Worm (Caenorhabditis elegans) whole organism, L4 larva: ENCODE data around the gene C52E2.5.
"Not testable (repeated sequence)": the region's sequence is repeated elsewhere in the genome, so short reads cannot be mapped to it uniquely, and the experiment has no call there.

Experiments
- F44E2.7 ChIP-seq: fragments of 200-800 bp; sonication (Bioruptor generic); IDR thresholded peaks from 2 replicates; pipeline ENCODE4 v2.1.2; 2022; ENCODE audit warnings: missing genetic modification characterization, missing compliant biosample characterization
- F49E8.2 ChIP-seq: sonication (generic microtip); optimal IDR thresholded peaks from 2 replicates; lab custom pipeline; 2016; ENCODE audit warnings: missing compliant biosample characterization, mild to moderate bottlenecking, missing genetic modification characterization, borderline replicate concordance
- T26A8.4 ChIP-seq: fragments of 200-800 bp; sonication (Bioruptor generic); IDR thresholded peaks from 2 replicates; pipeline ENCODE4 v1.3.6; 2022; ENCODE audit warnings: missing genetic modification characterization, missing compliant biosample characterization
- Y48G9A.11 ChIP-seq: fragments of 200-800 bp; sonication (Bioruptor generic); IDR thresholded peaks from 2 replicates; pipeline ENCODE4 v1.3.6; 2022; ENCODE audit warnings: missing genetic modification reagents, missing genetic modification characterization, missing compliant biosample characterization
- aly-2 ChIP-seq: sonication (generic microtip); optimal IDR thresholded peaks from 2 replicates; lab custom pipeline; 2018; ENCODE audit warnings: missing biosample characterization, missing genetic modification characterization
- ama-1 ChIP-seq: fragments of 150-350 bp; optimal IDR thresholded peaks from 2 replicates; lab custom pipeline; 2014; ENCODE audit warnings: inconsistent platforms, mixed read lengths
- arid-1 ChIP-seq: fragments of 200-800 bp; sonication (Bioruptor generic); conservative IDR thresholded peaks from 2 replicates; pipeline ENCODE4 v1.3.6; 2022; ENCODE audit warnings: missing genetic modification reagents, missing genetic modification characterization, missing compliant biosample characterization
- ceh-28 ChIP-seq: fragments of 150-350 bp; optimal IDR thresholded peaks from 2 replicates; lab custom pipeline; 2014; ENCODE audit warnings: missing biosample characterization, missing genetic modification reagents, missing genetic modification characterization
- ceh-32 ChIP-seq: sonication (generic microtip); optimal IDR thresholded peaks from 2 replicates; lab custom pipeline; 2016; ENCODE audit warnings: mild to moderate bottlenecking, missing genetic modification characterization, missing compliant biosample characterization; ENCODE audit not compliant: poor library complexity
- ceh-44 ChIP-seq: fragments of 200-800 bp; sonication (Bioruptor generic); IDR thresholded peaks from 2 replicates; pipeline ENCODE4 v1.3.6; 2022; ENCODE audit warnings: missing genetic modification reagents, missing genetic modification characterization, missing compliant biosample characterization
- daf-12 ChIP-seq: fragments of 150-350 bp; optimal IDR thresholded peaks from 2 replicates; lab custom pipeline; 2014; ENCODE audit warnings: missing biosample characterization, missing genetic modification reagents, missing genetic modification characterization
- dmd-9 ChIP-seq: fragments of 200-800 bp; sonication (Bioruptor generic); IDR thresholded peaks from 2 replicates; pipeline ENCODE4 v1.3.6; 2022; ENCODE audit warnings: missing genetic modification reagents, missing genetic modification characterization, missing compliant biosample characterization
- dpl-1 ChIP-seq: fragments of 150-350 bp; optimal IDR thresholded peaks from 2 replicates; lab custom pipeline; 2014; ENCODE audit warnings: missing biosample characterization, missing genetic modification reagents, missing genetic modification characterization
- duxl-1 ChIP-seq: sonication (generic microtip); optimal IDR thresholded peaks from 2 replicates; lab custom pipeline; 2016; ENCODE audit warnings: mild to moderate bottlenecking, missing genetic modification characterization, moderate library complexity, missing compliant biosample characterization; ENCODE audit not compliant: poor library complexity
- fkh-10 ChIP-seq: fragments of 150-350 bp; optimal IDR thresholded peaks from 2 replicates; lab custom pipeline; 2014; ENCODE audit warnings: missing biosample characterization, missing genetic modification reagents, missing genetic modification characterization
- hif-1 ChIP-seq, 2 experiments: sonication (generic microtip); optimal IDR thresholded peaks; 2 replicates each; lab custom pipeline; 2016 to 2017; ENCODE audit warnings: missing compliant biosample characterization in 2 of 2, missing genetic modification characterization in 2 of 2, missing genetic modification reagents in 2 of 2, missing genotype in 2 of 2, mild to moderate bottlenecking in 1 of 2
- hlh-11 ChIP-seq: fragments of 200-800 bp; sonication (Bioruptor generic); optimal IDR thresholded peaks from 2 replicates; lab custom pipeline; 2018; ENCODE audit warnings: mild to moderate bottlenecking, missing genetic modification characterization, missing compliant biosample characterization
- hlh-30 ChIP-seq: sonication (generic microtip); optimal IDR thresholded peaks from 2 replicates; lab custom pipeline; 2017; ENCODE audit warnings: antibody characterized with exemption, mild to moderate bottlenecking, missing genetic modification characterization, missing compliant biosample characterization; ENCODE audit not compliant: insufficient read depth
- lin-13 ChIP-seq: fragments of 150-350 bp; optimal IDR thresholded peaks from 2 replicates; lab custom pipeline; 2014; ENCODE audit warnings: missing biosample characterization, missing genetic modification reagents, missing genetic modification characterization
- lin-38 ChIP-seq: fragments of 200-800 bp; sonication (Bioruptor generic); IDR thresholded peaks from 2 replicates; pipeline ENCODE4 v1.3.6; 2022; ENCODE audit warnings: missing genetic modification reagents, missing genetic modification characterization, missing compliant biosample characterization
- lin-39 ChIP-seq: fragments of 150-350 bp; optimal IDR thresholded peaks from 2 replicates; lab custom pipeline; 2014; ENCODE audit warnings: missing biosample characterization, missing genetic modification reagents, missing genetic modification characterization
- lsy-2 ChIP-seq, 2 experiments: fragments of 150-350 bp in 1 of 2; sonication (generic microtip) in 1 of 2; optimal IDR thresholded peaks; 2 replicates each; lab custom pipeline; 2014 to 2017; ENCODE audit warnings: missing biosample characterization in 2 of 2, missing genetic modification characterization in 2 of 2
- madf-5 ChIP-seq, 2 experiments: fragments of 200-800 bp; sonication (Bioruptor generic); IDR thresholded peaks; 2 replicates each; pipeline ENCODE4 v1.3.6; 2022; ENCODE audit warnings: missing compliant biosample characterization in 2 of 2, missing genetic modification characterization in 2 of 2
- madf-9 ChIP-seq: fragments of 200-800 bp; sonication (Bioruptor generic); conservative IDR thresholded peaks from 2 replicates; pipeline ENCODE4 v1.3.6; 2022; ENCODE audit warnings: missing genetic modification reagents, missing genetic modification characterization, missing compliant biosample characterization
- mep-1 ChIP-seq: fragments of 150-350 bp; sonication (generic microtip); optimal IDR thresholded peaks from 3 replicates; lab custom pipeline; 2014; ENCODE audit warnings: missing biosample characterization, missing genetic modification characterization
- mxl-3 ChIP-seq: fragments of 200-800 bp; sonication (Bioruptor generic); optimal IDR thresholded peaks from 2 replicates; lab custom pipeline; 2018; ENCODE audit warnings: mild to moderate bottlenecking, missing genetic modification characterization, missing compliant biosample characterization
- nhr-111 ChIP-seq: fragments of 200-800 bp; sonication (Bioruptor generic); optimal IDR thresholded peaks from 2 replicates; lab custom pipeline; 2018; ENCODE audit warnings: mild to moderate bottlenecking, missing genetic modification characterization, missing compliant biosample characterization
- nhr-42 ChIP-seq: fragments of 200-800 bp; sonication (Bioruptor generic); IDR thresholded peaks from 2 replicates; pipeline ENCODE4 v1.3.6; 2022; ENCODE audit warnings: missing genetic modification characterization, missing compliant biosample characterization
- pha-4 ChIP-seq, 2 experiments: fragments of 150-350 bp in 1 of 2; fragments of 200-800 bp in 1 of 2; sonication (Bioruptor generic) in 1 of 2; IDR thresholded peaks in 1 of 2; optimal IDR thresholded peaks in 1 of 2; 2 replicates each; pipeline versions ENCODE4 v1.3.6 to Lab custom; 2014 to 2022; ENCODE audit warnings: missing genetic modification characterization in 2 of 2, missing genetic modification reagents in 2 of 2, missing biosample characterization in 1 of 2, missing compliant biosample characterization in 1 of 2
- pqm-1 ChIP-seq: sonication (generic microtip); optimal IDR thresholded peaks from 2 replicates; lab custom pipeline; 2017; ENCODE audit warnings: missing biosample characterization, missing genetic modification characterization
- saeg-2 ChIP-seq: fragments of 200-800 bp; sonication (Bioruptor generic); IDR thresholded peaks from 2 replicates; pipeline ENCODE4 v1.3.6; 2022; ENCODE audit warnings: missing genetic modification reagents, missing genetic modification characterization, missing compliant biosample characterization
- set-16 ChIP-seq: fragments of 200-800 bp; sonication (Bioruptor generic); IDR thresholded peaks from 2 replicates; pipeline ENCODE4 v1.3.6; 2022; ENCODE audit warnings: missing genetic modification reagents, missing genetic modification characterization, missing compliant biosample characterization
- snpc-1.2 ChIP-seq: fragments of 200-800 bp; sonication (Bioruptor generic); IDR thresholded peaks from 2 replicates; pipeline ENCODE4 v1.3.6; 2022; ENCODE audit warnings: missing genetic modification reagents, missing genetic modification characterization, missing compliant biosample characterization
- tag-97 ChIP-seq: fragments of 200-800 bp; sonication (Bioruptor generic); IDR thresholded peaks from 2 replicates; pipeline ENCODE4 v1.3.6; 2022; ENCODE audit warnings: missing genetic modification characterization, missing compliant biosample characterization
- tra-1 ChIP-seq: fragments of 200-800 bp; sonication (Bioruptor generic); IDR thresholded peaks from 2 replicates; pipeline ENCODE4 v1.3.6; 2022; ENCODE audit warnings: missing genetic modification reagents, missing genetic modification characterization, missing compliant biosample characterization
- unc-130 ChIP-seq: sonication (generic microtip); optimal IDR thresholded peaks from 2 replicates; lab custom pipeline; 2016; ENCODE audit warnings: missing genetic modification reagents, missing genetic modification characterization, missing compliant biosample characterization
- unc-62 ChIP-seq, 3 experiments: fragments of 150-350 bp in 1 of 3; sonication (generic microtip); optimal IDR thresholded peaks in 2 of 3; peaks in 1 of 3; 1 replicate in 1 of 3; 2 replicates in 2 of 3; lab custom pipeline; 2014 to 2017; ENCODE audit warnings: missing biosample characterization in 3 of 3, missing genetic modification characterization in 3 of 3, missing genetic modification reagents in 3 of 3, missing genotype in 1 of 3
- zag-1 ChIP-seq: fragments of 150-350 bp; optimal IDR thresholded peaks from 2 replicates; lab custom pipeline; 2014; ENCODE audit warnings: missing biosample characterization, missing genetic modification characterization
- zfp-2 ChIP-seq: sonication (generic microtip); optimal IDR thresholded peaks from 2 replicates; lab custom pipeline; 2016; ENCODE audit warnings: mild to moderate bottlenecking, missing genetic modification characterization, missing compliant biosample characterization
- ztf-7 ChIP-seq: fragments of 150-350 bp; optimal IDR thresholded peaks from 2 replicates; lab custom pipeline; 2014; ENCODE audit warnings: missing biosample characterization, missing genetic modification characterization

C52E2.5 gene

DNA sequence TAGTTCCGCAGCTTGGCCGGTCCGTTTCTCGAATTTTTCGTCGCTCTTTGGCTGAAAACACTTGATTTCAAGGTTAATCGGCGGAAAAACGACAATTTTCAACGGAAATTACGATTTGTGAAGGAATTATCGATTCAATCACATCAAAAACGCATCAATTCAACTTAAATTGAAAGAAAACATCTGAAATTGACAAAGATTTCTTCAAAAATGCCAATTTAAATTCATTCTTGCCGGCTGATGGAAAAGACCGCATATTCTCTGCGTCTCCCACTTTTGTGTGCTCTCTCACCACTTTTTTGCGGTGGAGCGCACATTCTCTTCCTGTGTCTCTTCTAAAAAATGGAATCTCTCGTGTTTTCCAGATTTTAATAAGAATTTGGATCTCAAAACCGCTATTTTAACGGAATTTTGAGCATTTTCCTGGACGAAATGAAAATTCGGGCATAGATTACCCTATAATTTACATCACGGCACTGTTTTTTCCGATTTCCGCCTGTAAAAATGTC lies 18.6 kb upstream of the C52E2.5 start, which contains the start of gene C16C4.18:
Gene C16C4.18, minus strand, starts transcription at position 51 of the 509 bp plus-strand sequence.
- TF ChIP-seq dmd-9 (GFP tag; lab: Robert Waterston, UW); tag-97 (GFP tag; lab: Robert Waterston, UW); daf-12 (tag; lab: Kevin White, UChicago): not testable (repeated sequence)

DNA sequence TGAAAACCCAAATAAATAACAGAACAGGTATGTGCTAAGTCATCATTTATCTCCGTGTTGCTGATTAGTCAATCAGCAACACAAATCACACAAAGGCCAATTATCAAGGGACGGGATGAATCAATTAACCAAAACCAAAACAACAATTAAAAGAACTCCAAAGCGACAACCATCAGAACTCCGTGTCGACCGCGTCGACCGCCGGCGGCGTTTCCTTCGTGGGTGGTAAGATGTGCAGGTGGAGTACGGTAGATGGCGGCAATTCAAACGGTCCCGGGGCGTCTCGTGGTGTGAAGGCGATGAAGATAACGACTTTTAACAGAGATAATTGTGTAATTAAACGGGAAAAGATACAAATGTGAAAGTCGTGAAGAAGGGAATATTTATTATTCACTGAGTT lies 12.7 kb upstream of the C52E2.5 start:
- TF ChIP-seq set-16 (GFP tag; lab: Robert Waterston, UW) (0 out of 2 replicates have a peak, but pooled peaks have one; percentile 12), tra-1 (GFP tag; lab: Robert Waterston, UW) (peak; percentile 99)

DNA sequence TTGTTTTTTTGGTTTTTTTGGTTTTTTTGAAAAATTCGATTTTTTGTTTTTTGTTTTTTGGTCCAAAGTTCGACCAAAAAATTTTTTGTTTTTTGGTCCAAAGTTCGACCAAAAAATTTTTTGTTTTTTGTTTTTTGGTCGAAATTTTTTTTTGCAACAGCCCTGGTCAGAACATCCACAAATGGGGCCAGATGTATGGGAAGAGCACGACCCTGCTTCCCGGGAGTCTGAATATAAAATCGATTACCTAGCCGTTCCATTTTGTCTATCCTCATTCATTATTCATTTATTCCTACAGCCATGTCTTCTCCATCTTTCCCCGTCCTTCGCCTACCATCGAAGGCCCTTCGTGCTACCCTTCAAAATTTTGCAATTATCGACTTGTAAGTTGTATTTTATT lies 11.4 kb upstream of the C52E2.5 start, which contains the start of gene fbxb-95:
Gene fbxb-95, plus strand, starts transcription at position 301 of the 400 bp plus-strand sequence.
- not testable (repeated sequence) for TF ChIP-seq ceh-28 (tag; lab: Kevin White, UChicago); tag-97 (GFP tag; lab: Robert Waterston, UW); nhr-42 (GFP tag; lab: Robert Waterston, UW)

DNA sequence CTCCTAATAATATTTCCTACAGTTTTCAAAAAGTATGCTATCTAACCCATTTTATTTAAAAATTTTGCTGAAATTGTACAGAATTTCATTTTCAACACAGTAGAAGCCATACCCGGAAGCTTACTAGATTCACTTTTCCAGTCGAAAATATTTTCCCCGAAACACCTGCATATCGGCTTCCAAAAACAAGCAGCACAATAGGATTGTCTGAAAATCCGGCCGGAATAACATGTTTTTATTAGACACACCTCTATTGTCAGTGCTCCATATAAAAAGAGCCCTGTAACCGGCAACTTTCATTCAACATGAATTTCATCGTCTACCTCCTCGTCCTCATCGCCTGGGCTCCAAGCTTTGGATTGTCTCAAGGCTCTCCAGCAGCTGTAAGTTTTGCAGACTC lies 9.8 kb upstream of the C52E2.5 start, which contains the start of gene C52E2.2:
Gene C52E2.2, plus strand, starts transcription at position 301 of the 400 bp plus-strand sequence.
- TF ChIP-seq lin-13 (GFP tag; lab: Kevin White, UChicago), result no peak
- no peak for TF ChIP-seq lsy-2 (tag; optimal IDR thresholded peaks at IDR 0.05; lab: Kevin White, UChicago)
- TF ChIP-seq nhr-111 (GFP tag; lab: Kevin White, UChicago), result no peak
- no peak for TF ChIP-seq daf-12 (tag; lab: Kevin White, UChicago)
- no peak for TF ChIP-seq madf-9
- no peak for TF ChIP-seq zfp-2
- no peak for TF ChIP-seq snpc-1.2
- TF ChIP-seq, all 104 proteins: peak for 0

DNA sequence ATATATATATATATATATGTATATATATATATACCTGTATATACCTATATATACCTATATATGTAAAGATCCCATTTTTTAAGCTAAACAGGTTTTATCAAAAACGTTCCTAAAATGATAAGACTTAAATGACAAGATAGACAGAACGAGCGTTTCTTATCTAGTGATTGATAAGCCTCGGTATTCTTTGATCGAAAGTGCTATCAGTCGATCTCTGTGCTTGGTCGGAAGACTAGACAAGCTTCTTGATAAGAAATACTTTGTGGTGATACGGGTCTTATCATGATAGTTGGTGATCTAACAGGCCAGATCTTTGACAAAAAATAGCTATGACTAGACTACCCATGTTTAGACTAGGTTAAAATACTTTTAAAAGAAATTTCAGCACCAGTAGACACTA lies 9.0 kb upstream of the C52E2.5 start:
- TF ChIP-seq ztf-7, result no peak
- TF ChIP-seq hif-1 (tag; optimal IDR thresholded peaks at IDR 0.05; lab: Kevin White, UChicago), result no peak
- TF ChIP-seq F44E2.7 (GFP tag; lab: Robert Waterston, UW), result no peak
- TF ChIP-seq Y48G9A.11 (GFP tag; lab: Robert Waterston, UW), result no peak
- no peak for TF ChIP-seq unc-130
- TF ChIP-seq hlh-30 (tag; lab: Kevin White, UChicago), result peak; percentile 2
- no peak for TF ChIP-seq lin-39 (tag; lab: Kevin White, UChicago)
- TF ChIP-seq nhr-42 (GFP tag; lab: Robert Waterston, UW), result peak; percentile 52; the same call in 1 of the 2 replicates
- TF ChIP-seq pqm-1 (tag; lab: Kevin White, UChicago), result peak; percentile 99
- TF ChIP-seq zag-1 (tag; lab: Kevin White, UChicago), result no peak
- no peak for TF ChIP-seq dpl-1 (GFP tag; lab: Kevin White, UChicago)
- TF ChIP-seq mep-1 (tag; lab: Kevin White, UChicago), result no peak
- TF ChIP-seq hlh-11, result peak; percentile 92
- no peak for TF ChIP-seq lin-38 (GFP tag; lab: Robert Waterston, UW)
- no peak for TF ChIP-seq aly-2 (tag; lab: Kevin White, UChicago)
- TF ChIP-seq fkh-10 (GFP tag; lab: Kevin White, UChicago), result no peak
- peak; percentile 47 for TF ChIP-seq mxl-3
- TF ChIP-seq F49E8.2 (tag; lab: Kevin White, UChicago), result no peak
- no peak for TF ChIP-seq saeg-2
- TF ChIP-seq duxl-1 (tag; lab: Kevin White, UChicago), result peak; percentile 87
- TF ChIP-seq ama-1 (lab: Kevin White, UChicago), result no peak
- no peak for TF ChIP-seq madf-5 (GFP tag; IDR thresholded peaks at IDR 0.05; lab: Robert Waterston, UW)
- TF ChIP-seq ceh-44, result no peak
- TF ChIP-seq unc-62 (GFP tag; optimal IDR thresholded peaks at IDR 0.05 in 1 of 2; lab: Kevin White, UChicago), result no peak
- no peak for TF ChIP-seq unc-62 (tag; optimal IDR thresholded peaks at IDR 0.05; lab: Kevin White, UChicago)
- no peak for TF ChIP-seq pha-4 (GFP tag; IDR thresholded peaks at IDR 0.05; lab: Robert Waterston, UW)
- no peak for TF ChIP-seq pha-4 (tag; optimal IDR thresholded peaks at IDR 0.05; lab: Kevin White, UChicago)
- no peak for TF ChIP-seq ceh-32 (tag; lab: Kevin White, UChicago)
- TF ChIP-seq T26A8.4, result no peak
- no peak for TF ChIP-seq arid-1 (GFP tag; lab: Robert Waterston, UW)
